Worm (Caenorhabditis elegans) whole organism, L4/young adult: ENCODE data around the gene F55A11.1.

ENCODE experiments used
- W03F9.2 ChIP-seq: fragments of 150-350 bp; optimal IDR thresholded peaks from 2 replicates; lab custom pipeline; 2014; ENCODE audit warnings: missing biosample characterization, missing genetic modification characterization
- dao-5 ChIP-seq: sonication (generic microtip); optimal IDR thresholded peaks from 2 replicates; lab custom pipeline; 2016; ENCODE audit warnings: missing genotype, missing genetic modification characterization, moderate library complexity, missing compliant biosample characterization
- him-1 ChIP-seq: sonication (generic microtip); optimal IDR thresholded peaks from 2 replicates; lab custom pipeline; 2016; ENCODE audit warnings: missing genotype, missing genetic modification reagents, missing genetic modification characterization, missing compliant biosample characterization

DNA sequence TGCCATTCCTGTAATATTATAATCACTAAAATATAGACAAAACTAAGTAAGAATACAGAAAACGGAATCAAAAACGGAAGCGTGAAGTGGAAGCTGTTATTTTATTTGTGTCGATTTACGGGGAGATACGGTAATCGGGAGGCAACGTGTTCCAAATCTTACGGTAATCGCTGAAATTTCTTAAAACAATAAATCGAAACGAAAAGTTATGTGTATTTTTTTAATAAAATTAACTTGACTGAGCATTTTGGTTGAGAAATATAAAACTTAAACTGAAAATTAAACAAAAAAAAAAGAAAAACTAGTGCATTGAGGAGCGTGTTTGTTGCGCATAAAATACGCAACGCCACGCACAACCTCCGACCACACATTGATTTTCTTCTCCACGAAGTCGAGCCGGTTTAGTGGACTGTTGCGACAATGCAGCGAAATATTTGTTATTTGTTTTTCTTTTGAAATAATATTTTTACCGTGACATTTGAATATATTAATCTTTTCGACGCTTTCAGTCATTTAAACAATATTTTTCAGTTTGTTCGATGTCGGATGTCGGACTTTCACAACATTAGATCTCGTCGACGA is at the start of gene F55A11.1, which contains the start of gene syx-5:
- TF ChIP-seq him-1 (tag; lab: Kevin White, UChicago) (peak; percentile 69), dao-5 (tag; lab: Kevin White, UChicago) (no peak), W03F9.2 (peak; percentile 87)
